Fruit fly (Drosophila melanogaster): ENCODE data around the gene CG17129.
A peak's percentile ranks its signal among the peaks of the same experiment; 100 is the strongest.

The CG17129 gene

DNA sequence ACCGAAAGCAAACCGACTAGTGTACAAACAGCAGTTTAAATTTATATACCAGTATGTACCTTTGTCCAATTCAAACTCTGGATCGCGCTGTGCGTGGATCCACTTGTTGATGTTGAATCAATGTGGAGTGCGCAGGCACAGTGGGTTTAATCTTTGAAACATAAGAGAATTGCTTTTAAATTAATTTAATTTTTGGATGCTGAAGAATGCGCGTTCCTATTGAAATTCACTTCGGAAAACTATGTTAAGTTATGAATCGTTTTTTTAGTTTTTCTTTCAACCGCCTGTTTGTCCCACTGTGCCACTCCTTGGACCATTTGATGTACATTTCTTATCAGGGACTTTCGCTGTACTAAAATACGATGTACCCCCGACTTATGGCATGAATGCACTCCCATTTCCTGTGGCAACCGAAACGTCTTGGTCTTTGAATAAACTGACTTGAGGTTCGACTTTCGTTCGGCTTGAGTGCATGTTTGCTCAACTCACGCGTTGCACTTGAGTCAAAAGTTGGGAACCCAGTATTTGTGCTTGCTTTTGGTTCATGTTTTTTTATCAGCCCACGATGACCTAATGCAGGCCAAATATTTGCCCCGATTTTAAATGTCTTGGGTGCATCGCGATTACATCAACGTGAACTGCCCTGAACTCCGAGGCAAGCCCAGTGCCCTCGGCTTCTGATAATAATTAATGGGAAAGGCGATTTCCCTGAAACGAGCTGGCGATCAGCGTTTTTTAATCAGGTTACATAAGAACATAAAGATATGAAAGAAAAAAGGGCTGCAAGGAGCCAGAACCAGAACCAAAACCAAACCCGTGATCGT lies 44.6 kb upstream of the CG17129 start:
- no peak for TF ChIP-seq CG5204 (GFP tag; optimal IDR thresholded peaks at IDR 0.05)
- TF ChIP-seq toe (GFP tag; optimal IDR thresholded peaks at IDR 0.05): no peak
- TF ChIP-seq Mnt (GFP tag; optimal IDR thresholded peaks at IDR 0.05): no peak
- TF ChIP-seq CG7101 (tag; optimal IDR thresholded peaks at IDR 0.05): peak; percentile 61
- no peak for TF ChIP-seq Crg-1 (GFP tag; optimal IDR thresholded peaks at IDR 0.05)
- no peak for TF ChIP-seq tj (GFP tag; optimal IDR thresholded peaks at IDR 0.05)
- TF ChIP-seq cnc (optimal IDR thresholded peaks at IDR 0.05): no peak
- TF ChIP-seq CG11617 (GFP tag; optimal IDR thresholded peaks at IDR 0.05): peak; percentile 12
- peak; percentile 42 for TF ChIP-seq CG14711 (tag; optimal IDR thresholded peaks at IDR 0.05)
- peak; percentile 38 for TF ChIP-seq bab1 (GFP tag; optimal IDR thresholded peaks at IDR 0.05)
- no peak for TF ChIP-seq CG7045 (GFP tag; optimal IDR thresholded peaks at IDR 0.05)
- no peak for TF ChIP-seq CG33017 (tag; optimal IDR thresholded peaks at IDR 0.05)
- peak; percentile 16 for TF ChIP-seq Hr96 (GFP tag; optimal IDR thresholded peaks at IDR 0.05)
- no peak for TF ChIP-seq pad (GFP tag; optimal IDR thresholded peaks at IDR 0.05)

DNA sequence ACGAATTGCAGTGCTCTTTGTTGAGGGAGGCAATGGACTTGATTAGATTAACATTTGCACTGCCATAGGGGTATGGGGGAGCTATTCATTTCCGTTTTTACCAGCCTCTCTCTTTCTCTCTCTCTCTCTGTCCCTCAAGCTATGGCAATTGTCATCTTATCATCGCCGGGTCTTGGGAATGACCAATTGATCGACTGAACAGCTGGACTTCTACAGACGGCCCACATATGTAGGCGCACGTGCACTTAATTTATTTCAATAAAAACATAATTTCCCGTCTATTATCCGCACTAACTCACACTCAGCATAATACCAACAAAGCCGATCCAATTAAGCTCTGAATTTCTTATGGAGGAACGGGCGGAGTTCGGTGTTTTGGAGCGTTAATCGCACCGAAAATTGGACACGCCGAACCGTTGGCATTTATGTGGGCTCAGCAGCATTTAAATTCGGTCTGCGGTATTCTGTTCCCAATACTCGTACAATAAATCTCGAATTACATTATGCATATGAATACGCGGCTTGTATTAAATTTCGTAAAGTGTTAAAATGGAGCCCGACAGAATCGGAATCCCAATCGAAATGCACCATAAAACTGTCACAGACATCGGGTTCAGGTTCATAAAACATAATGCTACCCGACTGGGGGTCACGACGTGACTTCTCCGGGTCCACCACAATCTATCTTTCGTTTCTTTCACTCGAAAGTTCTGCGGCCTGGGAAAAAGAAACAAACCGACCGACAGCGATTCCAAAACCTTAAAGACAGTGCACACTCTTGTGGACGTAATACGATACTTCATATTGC lies 43.7 kb upstream of the CG17129 start:
- TF ChIP-seq tj (GFP tag; optimal IDR thresholded peaks at IDR 0.05) (peak; percentile 94), kay (GFP tag; ENCODE audit: borderline replicate concordance) (no peak), ovo (GFP tag; optimal IDR thresholded peaks at IDR 0.05) (no peak), CG11617 (GFP tag; optimal IDR thresholded peaks at IDR 0.05) (no peak), cnc (optimal IDR thresholded peaks at IDR 0.05) (no peak), CG7101 (tag; optimal IDR thresholded peaks at IDR 0.05) (no peak), toe (GFP tag; optimal IDR thresholded peaks at IDR 0.05) (no peak)

DNA sequence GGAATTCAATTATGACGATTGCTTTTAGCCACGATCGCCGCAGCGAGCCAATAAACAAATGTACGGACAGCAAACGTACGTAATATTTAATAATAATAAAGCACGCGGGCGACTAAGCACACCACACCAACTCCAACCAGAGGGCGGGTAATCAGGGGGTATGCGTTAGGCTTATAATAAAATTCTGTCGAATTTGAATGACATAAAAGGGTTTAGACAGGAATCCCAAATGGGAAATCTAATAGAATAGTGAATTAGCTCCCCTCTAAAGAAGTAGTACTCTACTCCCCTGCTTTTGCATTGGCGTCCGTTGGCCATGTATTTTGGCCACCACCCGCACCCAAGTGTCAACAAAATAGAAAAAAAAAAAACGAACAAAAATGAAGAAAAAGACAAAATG lies 42.3 kb upstream of the CG17129 start:
- TF ChIP-seq CG33017 (tag; optimal IDR thresholded peaks at IDR 0.05): no peak
- TF ChIP-seq Hr96 (GFP tag; optimal IDR thresholded peaks at IDR 0.05): no peak
- TF ChIP-seq CG7101 (tag; optimal IDR thresholded peaks at IDR 0.05): no peak
- no peak for TF ChIP-seq tj (GFP tag; optimal IDR thresholded peaks at IDR 0.05)
- no peak for TF ChIP-seq ovo (GFP tag; optimal IDR thresholded peaks at IDR 0.05)
- no peak for TF ChIP-seq CG7045 (GFP tag; optimal IDR thresholded peaks at IDR 0.05)
- TF ChIP-seq CG1620 (GFP tag; optimal IDR thresholded peaks at IDR 0.05): no peak
- no peak for TF ChIP-seq kay (GFP tag; ENCODE audit: borderline replicate concordance)

DNA sequence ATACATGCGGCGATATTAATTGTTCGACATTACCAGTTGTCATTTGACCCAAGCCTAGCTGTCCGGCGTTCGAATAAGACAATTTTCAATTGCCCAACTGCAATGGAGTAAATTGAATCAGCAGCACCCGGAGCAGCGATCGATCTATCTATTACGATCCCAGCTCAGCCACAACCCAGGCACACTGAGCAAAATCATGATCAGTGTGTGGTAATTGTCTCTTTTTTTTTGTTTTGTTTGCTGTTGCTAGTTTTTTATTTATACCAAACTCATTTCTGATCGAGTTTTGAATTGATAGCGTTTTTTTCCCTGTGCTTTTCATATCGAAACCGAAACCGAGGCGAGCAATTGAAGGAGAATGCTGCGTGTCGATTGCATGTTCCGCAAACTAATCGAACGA lies 41.7 kb upstream of the CG17129 start:
- TF ChIP-seq kay (GFP tag; ENCODE audit: borderline replicate concordance) (no peak), CG33017 (tag; optimal IDR thresholded peaks at IDR 0.05) (no peak), cic (GFP tag; optimal IDR thresholded peaks at IDR 0.05) (no peak), CG14711 (tag; optimal IDR thresholded peaks at IDR 0.05) (no peak), pad (GFP tag; optimal IDR thresholded peaks at IDR 0.05) (no peak), CG7101 (tag; optimal IDR thresholded peaks at IDR 0.05) (no peak), CG11617 (GFP tag; optimal IDR thresholded peaks at IDR 0.05) (no peak), CG5204 (GFP tag; optimal IDR thresholded peaks at IDR 0.05) (no peak), bab1 (GFP tag; optimal IDR thresholded peaks at IDR 0.05) (no peak), Mnt (GFP tag; optimal IDR thresholded peaks at IDR 0.05) (no peak), Clk (GFP tag; optimal IDR thresholded peaks at IDR 0.05) (no peak)

DNA sequence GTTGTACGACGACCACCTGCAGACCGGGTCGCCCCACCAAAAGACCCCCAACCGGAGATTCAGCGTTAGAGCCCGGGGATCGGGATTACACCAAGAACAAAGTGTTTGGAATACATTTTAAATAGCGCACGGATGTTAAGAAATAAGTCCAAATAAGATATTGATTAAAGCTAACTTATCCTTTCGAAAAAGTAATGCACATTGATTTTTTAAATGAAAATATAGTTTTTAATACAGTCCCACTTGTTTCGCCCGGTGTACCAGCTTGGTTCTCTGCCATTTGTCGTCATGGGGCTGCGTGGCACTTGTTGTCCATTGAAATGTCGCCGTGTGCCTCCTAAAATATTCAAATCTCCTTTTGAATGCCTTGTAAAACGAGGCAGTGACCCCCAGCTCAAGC lies 40.9 kb upstream of the CG17129 start:
- no peak for TF ChIP-seq CG33017 (tag; optimal IDR thresholded peaks at IDR 0.05)
- TF ChIP-seq CG12768 (GFP tag; optimal IDR thresholded peaks at IDR 0.05): no peak
- no peak for TF ChIP-seq CG7045 (GFP tag; optimal IDR thresholded peaks at IDR 0.05)
- no peak for TF ChIP-seq kay (GFP tag; ENCODE audit: borderline replicate concordance)
- TF ChIP-seq toe (GFP tag; optimal IDR thresholded peaks at IDR 0.05): no peak
- no peak for TF ChIP-seq cnc (optimal IDR thresholded peaks at IDR 0.05)
- no peak for TF ChIP-seq bab1 (GFP tag; optimal IDR thresholded peaks at IDR 0.05)
- no peak for TF ChIP-seq Mnt (GFP tag; optimal IDR thresholded peaks at IDR 0.05)
- TF ChIP-seq cic (GFP tag; optimal IDR thresholded peaks at IDR 0.05): no peak
- no peak for TF ChIP-seq CG7101 (tag; optimal IDR thresholded peaks at IDR 0.05)
- no peak for TF ChIP-seq CG1620 (GFP tag; optimal IDR thresholded peaks at IDR 0.05)
- TF ChIP-seq pad (GFP tag; optimal IDR thresholded peaks at IDR 0.05): no peak
- no peak for TF ChIP-seq Crg-1 (GFP tag; optimal IDR thresholded peaks at IDR 0.05)
- TF ChIP-seq ovo (GFP tag; optimal IDR thresholded peaks at IDR 0.05): no peak
- TF ChIP-seq CG11617 (GFP tag; optimal IDR thresholded peaks at IDR 0.05): no peak

DNA sequence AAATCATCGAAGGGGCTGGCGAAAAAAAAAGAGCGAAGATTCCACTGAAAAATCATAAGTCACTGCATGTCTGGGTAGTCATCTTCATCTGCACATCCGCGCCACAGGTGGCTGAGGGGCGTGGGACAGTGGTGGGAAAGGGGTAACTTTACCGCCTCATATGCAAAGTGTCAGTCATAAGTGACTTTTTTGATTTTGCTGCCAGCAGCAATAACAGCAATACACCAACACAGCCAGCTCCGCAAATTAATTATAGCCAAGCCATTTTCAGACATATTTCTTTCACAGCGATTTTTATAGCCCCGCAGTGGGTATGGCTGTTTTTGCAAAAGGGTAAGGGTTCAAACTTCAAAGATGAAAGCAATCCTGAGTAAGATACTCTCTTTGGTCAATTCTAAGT lies 38.3 kb upstream of the CG17129 start:
- no peak for TF ChIP-seq CG1620 (GFP tag; optimal IDR thresholded peaks at IDR 0.05)
- peak; percentile 92 for TF ChIP-seq tj (GFP tag; optimal IDR thresholded peaks at IDR 0.05)

DNA sequence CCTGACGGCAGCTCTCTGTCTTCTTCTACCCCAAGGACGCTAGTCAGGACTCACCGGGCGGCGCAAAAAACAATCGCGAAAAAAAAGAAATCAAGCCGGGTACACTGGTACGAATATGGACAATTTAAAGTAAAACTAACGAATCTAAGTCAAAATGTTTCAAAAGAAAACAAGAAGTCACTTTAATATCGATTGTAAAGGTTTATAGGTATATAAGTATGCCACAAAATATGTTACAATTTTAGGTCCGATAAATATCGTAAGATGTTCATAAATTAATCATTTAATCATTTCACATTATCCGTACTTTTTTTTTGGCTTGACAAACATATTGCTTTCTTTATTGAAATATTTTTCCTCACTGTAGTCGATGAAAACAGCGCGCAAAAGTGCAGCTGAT lies 36.0 kb upstream of the CG17129 start:
- TF ChIP-seq Hr96 (GFP tag; optimal IDR thresholded peaks at IDR 0.05) (no peak), CG33017 (tag; optimal IDR thresholded peaks at IDR 0.05) (no peak), kay (GFP tag; ENCODE audit: borderline replicate concordance) (no peak), pad (GFP tag; optimal IDR thresholded peaks at IDR 0.05) (no peak), CG1620 (GFP tag; optimal IDR thresholded peaks at IDR 0.05) (no peak), Crg-1 (GFP tag; optimal IDR thresholded peaks at IDR 0.05) (no peak), CG11617 (GFP tag; optimal IDR thresholded peaks at IDR 0.05) (no peak), cic (GFP tag; optimal IDR thresholded peaks at IDR 0.05) (no peak), CG5204 (GFP tag; optimal IDR thresholded peaks at IDR 0.05) (no peak), ovo (GFP tag; optimal IDR thresholded peaks at IDR 0.05) (no peak), CG7101 (tag; optimal IDR thresholded peaks at IDR 0.05) (no peak), Mnt (GFP tag; optimal IDR thresholded peaks at IDR 0.05) (no peak), CG12768 (GFP tag; optimal IDR thresholded peaks at IDR 0.05) (no peak), toe (GFP tag; optimal IDR thresholded peaks at IDR 0.05) (no peak)

Data from whole organism, adult.